Worm (Caenorhabditis elegans) whole organism, late embryonic: ENCODE results near the gene set-22.

Experiments used
- T23F11.4 ChIP-seq: fragments of 200-800 bp; sonication (Bioruptor generic); optimal IDR thresholded peaks from 2 replicates; lab custom pipeline; 2018; ENCODE audit warnings: mild to moderate bottlenecking, missing genetic modification characterization, missing compliant biosample characterization
- ama-1 ChIP-seq: fragments of 150-350 bp; optimal IDR thresholded peaks from 2 replicates; lab custom pipeline; 2014
- che-1 ChIP-seq: sonication (generic microtip); optimal IDR thresholded peaks from 2 replicates; lab custom pipeline; 2016; ENCODE audit warnings: mild to moderate bottlenecking, missing genetic modification characterization, missing compliant biosample characterization
- eyg-1 ChIP-seq: sonication (generic microtip); optimal IDR thresholded peaks from 2 replicates; lab custom pipeline; 2016; ENCODE audit warnings: missing genotype, missing genetic modification characterization, missing compliant biosample characterization
- fkh-10 ChIP-seq: fragments of 150-350 bp; optimal IDR thresholded peaks from 2 replicates; lab custom pipeline; 2014; ENCODE audit warnings: missing biosample characterization, missing genetic modification reagents, missing genetic modification characterization
- lin-11 ChIP-seq: fragments of 200-800 bp; sonication (Bioruptor generic); optimal IDR thresholded peaks from 2 replicates; lab custom pipeline; 2018; ENCODE audit warnings: mild to moderate bottlenecking, missing genetic modification characterization, missing compliant biosample characterization
- pag-3 ChIP-seq: sonication (generic microtip); optimal IDR thresholded peaks from 2 replicates; lab custom pipeline; 2016; ENCODE audit warnings: missing compliant biosample characterization, missing genetic modification characterization, borderline replicate concordance
- pha-4 ChIP-seq: fragments of 150-350 bp; optimal IDR thresholded peaks from 2 replicates; lab custom pipeline; 2018; ENCODE audit warnings: missing biosample characterization, missing genetic modification reagents, missing genetic modification characterization
- rnt-1 ChIP-seq: sonication (generic microtip); optimal IDR thresholded peaks from 2 replicates; lab custom pipeline; 2016; ENCODE audit warnings: missing genetic modification characterization, missing compliant biosample characterization
- unc-3 ChIP-seq, 2 experiments: fragments of 200-800 bp in 1 of 2; sonication (Bioruptor generic) in 1 of 2; sonication (generic microtip) in 1 of 2; conservative IDR thresholded peaks in 1 of 2; optimal IDR thresholded peaks in 1 of 2; 2 replicates each; pipeline versions ENCODE4 v1.3.6 to Lab custom; 2016 to 2022; ENCODE audit warnings: missing compliant biosample characterization in 2 of 2, missing genetic modification characterization in 2 of 2, missing genetic modification reagents in 1 of 2

DNA sequence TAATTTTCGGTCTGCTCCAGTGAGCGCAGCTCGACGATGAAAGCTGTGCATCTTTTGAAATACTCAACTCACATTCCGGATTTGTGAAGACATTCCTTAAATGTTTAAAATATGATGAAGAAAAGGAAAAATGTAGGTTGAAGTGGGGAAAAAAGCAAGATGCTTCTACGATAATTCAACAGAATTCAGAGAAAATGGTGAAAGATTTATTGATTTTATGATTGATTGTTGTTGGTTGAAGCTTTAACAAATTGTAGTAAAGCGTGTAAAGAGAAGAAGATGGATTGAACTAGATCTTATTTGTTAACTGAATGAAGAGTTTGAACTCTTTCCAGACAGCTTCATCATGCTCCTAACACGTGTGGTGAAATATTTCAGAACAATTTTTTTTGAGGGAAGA is 53.3 kb downstream of the set-22 start, which contains the start of gene ncx-5:
- no peak for TF ChIP-seq pha-4 (tag; lab: Kevin White, UChicago)
- TF ChIP-seq eyg-1 (tag; lab: Kevin White, UChicago) = no peak
- no peak for TF ChIP-seq lin-11 (tag; lab: Kevin White, UChicago)
- no peak for TF ChIP-seq rnt-1 (tag; lab: Kevin White, UChicago)
- TF ChIP-seq che-1 (tag; lab: Kevin White, UChicago) = no peak
- no peak for TF ChIP-seq unc-3 (GFP tag; conservative IDR thresholded peaks at IDR 0.05; lab: Robert Waterston, UW)
- TF ChIP-seq unc-3 (tag; optimal IDR thresholded peaks at IDR 0.05; lab: Kevin White, UChicago) = no peak
- TF ChIP-seq fkh-10 = no peak
- TF ChIP-seq T23F11.4 (GFP tag; lab: Kevin White, UChicago) = no peak
- no peak for TF ChIP-seq ama-1 (lab: Kevin White, UChicago)
- no peak for TF ChIP-seq pag-3 (tag; lab: Kevin White, UChicago)
